Worm (Caenorhabditis elegans): ENCODE measurements around the gene ZK688.10.

DNA sequence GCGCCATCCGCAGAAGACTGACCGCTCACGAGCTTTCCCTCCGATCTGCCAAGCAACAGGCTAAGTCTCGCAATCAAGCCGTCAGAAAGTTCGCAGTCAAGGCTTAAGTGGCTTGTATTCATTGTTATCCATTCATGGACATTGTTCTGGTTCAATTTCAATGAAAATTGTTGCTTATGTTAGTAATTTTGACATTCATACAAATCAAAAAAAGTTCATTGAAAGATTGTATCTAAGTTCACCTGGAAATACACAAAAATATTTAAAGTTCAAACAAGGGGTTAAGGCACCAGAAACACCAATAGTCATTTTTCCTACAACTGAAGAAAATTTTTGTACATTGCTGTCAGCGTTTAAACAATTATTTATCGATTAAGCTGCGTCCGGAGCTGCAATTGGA is 41.4 kb downstream of the ZK688.10 start:
- TF ChIP-seq M03D4.4 (tag; optimal IDR thresholded peaks at IDR 0.05) (no peak), unc-62 (GFP tag; optimal IDR thresholded peaks at IDR 0.05) (no peak), snpc-4 (tag; optimal IDR thresholded peaks at IDR 0.05) (no peak), sptf-1 (tag; optimal IDR thresholded peaks at IDR 0.05) (no peak), ztf-11 (tag; optimal IDR thresholded peaks at IDR 0.05) (no peak), mep-1 (tag; optimal IDR thresholded peaks at IDR 0.05) (no peak), blmp-1 (tag; optimal IDR thresholded peaks at IDR 0.05) (no peak), lsy-2 (tag; optimal IDR thresholded peaks at IDR 0.05) (no peak), bed-3 (GFP tag; optimal IDR thresholded peaks at IDR 0.05) (no peak)
